Worm (Caenorhabditis elegans): Measurements from ENCODE around the gene rnh-1.0.

Gene rnh-1.0

DNA sequence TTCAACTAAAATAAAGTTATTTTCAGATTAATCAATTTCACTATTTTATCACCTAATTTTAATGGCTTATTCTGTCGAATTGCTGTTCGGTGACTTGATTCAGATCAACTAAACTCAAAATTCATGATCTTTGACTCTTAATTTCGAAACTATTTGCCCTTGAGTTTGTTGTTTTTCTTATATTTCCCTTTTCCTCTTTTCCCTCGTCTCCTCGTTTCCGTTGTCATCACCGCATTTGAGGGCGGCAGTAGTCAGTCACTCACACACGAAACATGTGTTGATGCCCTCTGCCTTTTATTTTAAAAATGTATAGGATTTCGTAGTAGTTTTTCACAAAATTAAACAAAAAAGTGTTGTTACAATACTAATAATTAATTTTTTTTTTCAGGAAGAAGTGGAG, at the start of gene rnh-1.0:
rnh-1.0 (plus strand) TSS at position 389 of the 400 bp plus-strand sequence.
- TF ChIP-seq mab-5 (tag; optimal IDR thresholded peaks at IDR 0.05) (no peak), ceh-39 (tag; optimal IDR thresholded peaks at IDR 0.05) (no peak), nhr-237 (tag; optimal IDR thresholded peaks at IDR 0.05) (no peak), drap-1 (GFP tag; optimal IDR thresholded peaks at IDR 0.05) (no peak), mls-2 (tag; optimal IDR thresholded peaks at IDR 0.05) (no peak), nhr-12 (tag; optimal IDR thresholded peaks at IDR 0.05) (no peak), pha-4 (tag; optimal IDR thresholded peaks at IDR 0.05) (no peak), mep-1 (tag; optimal IDR thresholded peaks at IDR 0.05) (no peak), ztf-11 (tag; optimal IDR thresholded peaks at IDR 0.05) (no peak), unc-120 (tag; optimal IDR thresholded peaks at IDR 0.05; ENCODE audit: poor library complexity, severe bottlenecking) (no peak), ham-2 (GFP tag; optimal IDR thresholded peaks at IDR 0.05) (no peak), lsy-2 (tag; optimal IDR thresholded peaks at IDR 0.05) (no peak), nhr-76 (tag; optimal IDR thresholded peaks at IDR 0.05) (no peak), ceh-83 (GFP tag; optimal IDR thresholded peaks at IDR 0.05) (no peak), sptf-1 (tag; optimal IDR thresholded peaks at IDR 0.05) (no peak), tbx-8 (GFP tag; optimal IDR thresholded peaks at IDR 0.05) (no peak)

DNA sequence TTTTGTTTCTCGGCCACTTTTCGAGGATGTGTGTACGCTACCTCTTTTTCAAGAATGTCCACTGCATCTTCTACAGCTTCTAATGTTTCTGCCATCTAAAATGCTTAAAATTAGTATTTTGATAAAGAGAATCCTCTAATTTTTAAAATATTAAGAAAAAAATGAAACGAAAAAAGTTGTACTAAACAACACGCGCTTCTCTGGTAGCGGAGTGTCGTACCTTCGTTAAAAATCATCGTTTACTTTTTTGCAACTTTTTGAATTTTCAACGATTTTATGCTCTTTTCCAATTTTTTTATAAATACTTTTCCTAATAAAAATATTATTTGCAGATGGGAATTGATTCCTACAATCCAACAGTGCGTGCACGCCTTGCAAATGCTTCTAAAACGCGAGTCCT, 49.4 kb upstream of the rnh-1.0 start, which contains the start of the genes gldi-11 and ZK546.2:
gldi-11 (minus strand) TSS at position 95 of the 400 bp plus-strand sequence.
ZK546.2 (plus strand) TSS at position 333 of the 400 bp plus-strand sequence.
- TF ChIP-seq mls-2 (tag; optimal IDR thresholded peaks at IDR 0.05) (no peak), nhr-12 (tag; optimal IDR thresholded peaks at IDR 0.05) (no peak), nhr-28 (tag; optimal IDR thresholded peaks at IDR 0.05) (no peak), blmp-1 (tag; optimal IDR thresholded peaks at IDR 0.05) (no peak), elt-3 (tag; optimal IDR thresholded peaks at IDR 0.05) (no peak), ceh-83 (GFP tag; optimal IDR thresholded peaks at IDR 0.05) (no peak), mab-5 (tag; optimal IDR thresholded peaks at IDR 0.05) (no peak), nhr-2 (tag; optimal IDR thresholded peaks at IDR 0.05) (no peak), flh-1 (GFP tag; optimal IDR thresholded peaks at IDR 0.05) (no peak), elt-1 (tag; optimal IDR thresholded peaks at IDR 0.05; ENCODE audit: borderline replicate concordance, insufficient read depth) (no peak), pha-4 (tag; optimal IDR thresholded peaks at IDR 0.05) (no peak), M03D4.4 (tag; optimal IDR thresholded peaks at IDR 0.05) (no peak), ceh-39 (tag; optimal IDR thresholded peaks at IDR 0.05) (no peak), unc-120 (tag; optimal IDR thresholded peaks at IDR 0.05; ENCODE audit: poor library complexity, severe bottlenecking) (no peak), hlh-1 (tag; optimal IDR thresholded peaks at IDR 0.05) (no peak), ceh-43 (GFP tag; optimal IDR thresholded peaks at IDR 0.05) (no peak)

DNA sequence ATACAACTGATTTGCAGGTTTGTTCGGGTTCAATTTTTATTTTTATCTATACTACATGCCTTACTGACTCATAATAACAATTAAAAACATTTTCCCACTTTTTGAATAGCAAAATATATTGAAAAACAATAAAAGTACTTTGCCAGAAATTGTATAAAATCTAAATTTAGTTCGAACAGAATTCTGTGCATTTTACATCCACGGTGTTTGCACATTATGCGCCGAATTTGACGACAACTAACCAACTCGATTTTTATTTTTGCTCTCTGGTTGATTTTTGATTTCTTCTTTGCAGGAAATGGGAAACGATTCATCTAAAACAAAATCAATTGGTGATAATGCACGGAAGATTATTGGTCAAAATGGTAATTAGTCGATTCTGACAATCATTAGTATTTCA, 48.4 kb upstream of the rnh-1.0 start:
- TF ChIP-seq nhr-76 (tag; optimal IDR thresholded peaks at IDR 0.05) (no peak), unc-120 (tag; optimal IDR thresholded peaks at IDR 0.05; ENCODE audit: poor library complexity, severe bottlenecking) (peak; percentile 17), pha-4 (tag; optimal IDR thresholded peaks at IDR 0.05) (no peak), lin-13 (tag; optimal IDR thresholded peaks at IDR 0.05) (no peak)

DNA sequence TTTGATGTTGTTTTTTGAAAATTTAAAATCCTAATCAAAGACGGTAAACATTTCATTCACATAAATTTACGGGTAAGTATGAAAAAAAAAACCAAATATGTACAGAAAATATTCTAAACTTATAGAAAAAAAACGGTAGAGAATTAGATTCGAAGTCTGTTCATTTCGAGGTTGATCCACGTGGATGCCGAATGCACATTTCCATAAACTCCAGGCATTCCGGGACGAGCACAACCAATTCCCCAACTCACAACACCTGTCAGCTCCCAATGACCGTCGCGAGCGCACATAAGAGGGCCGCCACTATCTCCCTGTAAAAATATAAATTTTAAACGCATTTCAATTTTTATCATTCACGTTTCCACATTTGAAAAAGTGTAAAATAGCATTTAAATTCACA, 47.0 kb upstream of the rnh-1.0 start:
- TF ChIP-seq unc-120 (tag; optimal IDR thresholded peaks at IDR 0.05; ENCODE audit: poor library complexity, severe bottlenecking) (no peak), lsy-2 (tag; optimal IDR thresholded peaks at IDR 0.05) (no peak), sem-2 (GFP tag; optimal IDR thresholded peaks at IDR 0.05) (no peak), ces-1 (GFP tag; optimal IDR thresholded peaks at IDR 0.05) (no peak), lin-32 (GFP tag; optimal IDR thresholded peaks at IDR 0.05) (no peak), sptf-1 (tag; optimal IDR thresholded peaks at IDR 0.05) (no peak), blmp-1 (tag; optimal IDR thresholded peaks at IDR 0.05) (no peak), nhr-12 (tag; optimal IDR thresholded peaks at IDR 0.05) (no peak), mls-2 (tag; optimal IDR thresholded peaks at IDR 0.05) (no peak), nhr-237 (tag; optimal IDR thresholded peaks at IDR 0.05) (no peak), tbx-8 (GFP tag; optimal IDR thresholded peaks at IDR 0.05) (no peak), elt-1 (tag; optimal IDR thresholded peaks at IDR 0.05; ENCODE audit: borderline replicate concordance, insufficient read depth) (no peak), flh-1 (GFP tag; optimal IDR thresholded peaks at IDR 0.05) (no peak), nhr-76 (tag; optimal IDR thresholded peaks at IDR 0.05) (no peak)

DNA sequence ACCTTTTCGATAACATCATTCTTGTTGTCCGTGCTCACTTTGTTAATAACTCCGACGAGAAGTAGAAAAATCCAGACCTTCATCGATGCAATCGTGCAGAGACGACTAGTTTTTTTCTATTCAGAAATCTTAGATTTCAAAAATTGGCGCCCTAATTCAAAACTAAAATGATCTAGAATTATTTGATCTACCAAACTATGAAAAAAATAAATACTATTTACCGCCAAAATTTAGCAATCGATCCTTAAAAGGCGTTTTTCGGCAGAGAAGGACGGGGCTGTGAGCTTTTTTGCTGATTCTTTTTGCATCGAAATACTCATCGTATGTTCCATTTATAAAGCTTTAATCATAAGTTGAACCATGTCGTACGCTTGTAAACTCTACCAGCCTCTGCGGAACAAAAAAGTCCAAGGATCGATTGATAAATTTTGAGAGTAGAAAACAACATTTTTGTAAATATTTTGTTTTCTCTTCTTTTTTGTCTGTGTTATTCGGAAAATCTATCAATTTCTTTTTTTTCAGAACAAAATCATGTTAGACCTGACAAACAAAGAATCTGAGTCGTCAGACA, 45.7 kb upstream of the rnh-1.0 start, which contains the start of the genes try-1 and zyg-12:
try-1 (minus strand) TSS at position 148 of the 571 bp plus-strand sequence.
zyg-12 (plus strand) TSS at position 521 of the 571 bp plus-strand sequence.
- TF ChIP-seq ces-1 (GFP tag; optimal IDR thresholded peaks at IDR 0.05) (no peak), elt-1 (tag; optimal IDR thresholded peaks at IDR 0.05; ENCODE audit: borderline replicate concordance, insufficient read depth) (no peak), ceh-43 (GFP tag; optimal IDR thresholded peaks at IDR 0.05) (no peak), unc-120 (tag; optimal IDR thresholded peaks at IDR 0.05; ENCODE audit: poor library complexity, severe bottlenecking) (no peak), pha-4 (tag; optimal IDR thresholded peaks at IDR 0.05) (no peak)

Data from whole organism, mixed stage, embryonic.